Worm (Caenorhabditis elegans) whole organism, L2 larva: Measurements from ENCODE around the gene marc-2.

ENCODE experiments used
- alr-1 ChIP-seq: fragments of 150-350 bp; optimal IDR thresholded peaks from 2 replicates; lab custom pipeline; 2014; ENCODE audit warnings: missing biosample characterization, missing genetic modification characterization
- ceh-82 ChIP-seq: fragments of 150-350 bp; optimal IDR thresholded peaks from 2 replicates; lab custom pipeline; 2014; ENCODE audit warnings: missing biosample characterization, missing genetic modification characterization
- egl-27 ChIP-seq: sonication (generic microtip); optimal IDR thresholded peaks from 3 replicates; lab custom pipeline; 2017; ENCODE audit warnings: missing biosample characterization, missing genetic modification reagents, missing genetic modification characterization
- elt-3 ChIP-seq: sonication (generic microtip); optimal IDR thresholded peaks from 2 replicates; lab custom pipeline; 2017; ENCODE audit warnings: missing biosample characterization, missing genetic modification characterization
- lin-11 ChIP-seq: fragments of 150-350 bp; sonication (generic microtip); optimal IDR thresholded peaks from 2 replicates; lab custom pipeline; 2014; ENCODE audit warnings: missing biosample characterization, missing genetic modification characterization, inconsistent platforms, mixed read lengths
- lsy-2 ChIP-seq, 2 experiments: fragments of 150-350 bp in 1 of 2; sonication (generic microtip) in 1 of 2; optimal IDR thresholded peaks; 2 replicates each; lab custom pipeline; 2014 to 2017; ENCODE audit warnings: missing biosample characterization in 2 of 2, missing genetic modification characterization in 2 of 2
- mbf-1 ChIP-seq: sonication (generic microtip); optimal IDR thresholded peaks from 2 replicates; lab custom pipeline; 2017; ENCODE audit warnings: missing biosample characterization, missing genetic modification characterization
- nhr-237 ChIP-seq: fragments of 150-350 bp; optimal IDR thresholded peaks from 2 replicates; lab custom pipeline; 2014; ENCODE audit warnings: missing biosample characterization, missing genetic modification characterization
- nhr-25 ChIP-seq: fragments of 150-350 bp; sonication (generic microtip); optimal IDR thresholded peaks from 3 replicates; lab custom pipeline; 2014; ENCODE audit warnings: missing biosample characterization, missing genetic modification characterization
- nhr-77 ChIP-seq: fragments of 150-350 bp; optimal IDR thresholded peaks from 2 replicates; lab custom pipeline; 2014; ENCODE audit warnings: missing biosample characterization, missing genetic modification characterization
- sem-4 ChIP-seq: fragments of 150-350 bp; optimal IDR thresholded peaks from 2 replicates; lab custom pipeline; 2014; ENCODE audit warnings: missing biosample characterization, missing genetic modification reagents, missing genetic modification characterization
- skn-1 ChIP-seq: sonication (generic microtip); optimal IDR thresholded peaks from 2 replicates; lab custom pipeline; 2017; ENCODE audit warnings: missing biosample characterization, missing genetic modification characterization
- unc-39 ChIP-seq: fragments of 150-350 bp; optimal IDR thresholded peaks from 2 replicates; lab custom pipeline; 2014; ENCODE audit warnings: missing biosample characterization, missing genetic modification characterization

DNA sequence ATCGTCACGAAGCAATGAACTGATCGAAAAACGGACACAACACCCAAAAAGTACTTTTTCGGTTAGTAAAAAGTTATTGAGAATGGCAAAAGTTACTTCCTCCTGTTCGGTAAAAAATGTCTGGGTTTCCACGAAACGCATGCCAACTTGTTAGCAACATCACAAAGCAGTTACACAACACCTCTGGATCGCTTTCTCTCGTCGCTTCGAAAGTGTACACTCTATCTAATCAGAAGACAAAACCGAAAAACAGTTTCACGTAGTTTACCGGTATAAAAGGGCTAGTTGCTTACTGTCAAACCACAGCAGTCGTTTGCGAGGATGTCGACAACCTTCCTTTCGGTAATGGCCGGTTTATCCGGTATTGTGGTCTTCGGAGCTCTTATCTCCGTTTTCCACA, 46.1 kb upstream of the marc-2 start, which contains the start of gene col-80:
- no peak for TF ChIP-seq nhr-237 (tag; lab: Kevin White, UChicago)
- no peak for TF ChIP-seq elt-3 (tag; lab: Kevin White, UChicago)
- TF ChIP-seq alr-1 (tag; lab: Kevin White, UChicago) = no peak
- no peak for TF ChIP-seq lin-11 (tag; lab: Kevin White, UChicago)
- TF ChIP-seq sem-4 (tag; lab: Kevin White, UChicago) = no peak
- TF ChIP-seq mbf-1 = no peak
- no peak for TF ChIP-seq unc-39 (tag; lab: Kevin White, UChicago)
- TF ChIP-seq nhr-77 = no peak
- no peak for TF ChIP-seq lsy-2 (tag; optimal IDR thresholded peaks at IDR 0.05; lab: Kevin White, UChicago)
- no peak for TF ChIP-seq nhr-25
- no peak for TF ChIP-seq skn-1 (tag; lab: Kevin White, UChicago)
- TF ChIP-seq ceh-82 (tag; lab: Kevin White, UChicago) = no peak
- TF ChIP-seq egl-27 = no peak
